Fruit fly (Drosophila melanogaster) whole organism, embryonic: ENCODE data around the gene CG12241.
A peak's percentile ranks its signal among the peaks of the same experiment; 100 is the strongest.

Source experiments
- Ada2b ChIP-seq: fragments of 200-800 bp; sonication (Bioruptor generic); IDR thresholded peaks from 2 replicates; pipeline ENCODE4 v1.3.6; 2022; ENCODE audit warnings: missing biosample characterization, missing genetic modification characterization
- Antp ChIP-seq: fragments of 200-800 bp; sonication (Bioruptor generic); optimal IDR thresholded peaks from 3 replicates; lab custom pipeline; 2016; ENCODE audit warnings: missing biosample characterization, missing genetic modification characterization
- Atf-2 ChIP-seq: fragments of 200-800 bp; sonication (Bioruptor generic); optimal IDR thresholded peaks from 2 replicates; lab custom pipeline; 2016; ENCODE audit warnings: missing biosample characterization, missing genetic modification characterization
- B-H1 ChIP-seq: fragments of 200-800 bp; sonication (Bioruptor generic); IDR thresholded peaks from 3 replicates; pipeline ENCODE4 v1.3.6; 2022; ENCODE audit warnings: missing biosample characterization, missing genetic modification characterization
- Bgb ChIP-seq: fragments of 200-800 bp; sonication (Bioruptor generic); IDR thresholded peaks from 2 replicates; pipeline ENCODE4 v1.3.6; 2022; ENCODE audit warnings: missing biosample characterization, missing genetic modification characterization; ENCODE audit not compliant: partially characterized antibody
- Blimp-1 ChIP-seq: fragments of 200-800 bp; sonication (Bioruptor generic); optimal IDR thresholded peaks from 3 replicates; lab custom pipeline; 2018; ENCODE audit warnings: missing biosample characterization, missing genetic modification characterization, mild to moderate bottlenecking, moderate library complexity, missing genetic modification reagents
- CG11456 ChIP-seq: fragments of 200-800 bp; sonication (Bioruptor generic); IDR thresholded peaks from 3 replicates; pipeline ENCODE4 v1.3.6; 2022; ENCODE audit warnings: missing biosample characterization, missing genetic modification characterization
- CG13775 ChIP-seq: fragments of 200-800 bp; sonication (Bioruptor generic); optimal IDR thresholded peaks from 3 replicates; lab custom pipeline; 2017; ENCODE audit warnings: missing biosample characterization, mild to moderate bottlenecking, missing genetic modification characterization
- CG13894 ChIP-seq: fragments of 200-800 bp; sonication (Bioruptor generic); optimal IDR thresholded peaks from 3 replicates; lab custom pipeline; 2018; ENCODE audit warnings: missing biosample characterization, mild to moderate bottlenecking, missing genetic modification characterization, moderate library complexity
- CG14860 ChIP-seq: fragments of 200-800 bp; sonication (Bioruptor generic); IDR thresholded peaks from 3 replicates; pipeline ENCODE4 v1.3.6; 2022; ENCODE audit warnings: missing biosample characterization, missing genetic modification characterization; ENCODE audit not compliant: partially characterized antibody
- CG15269 ChIP-seq: fragments of 200-800 bp; sonication (Bioruptor generic); optimal IDR thresholded peaks from 2 replicates; lab custom pipeline; 2018; ENCODE audit warnings: missing biosample characterization, mild to moderate bottlenecking, missing genetic modification characterization, moderate library complexity
- CG17568 ChIP-seq: fragments of 200-800 bp; sonication (Bioruptor generic); optimal IDR thresholded peaks from 2 replicates; lab custom pipeline; 2018; ENCODE audit warnings: missing biosample characterization, mild to moderate bottlenecking, missing genetic modification characterization, moderate library complexity
- CG1792 ChIP-seq: fragments of 200-800 bp; sonication (Bioruptor generic); optimal IDR thresholded peaks from 2 replicates; lab custom pipeline; 2016; ENCODE audit warnings: missing biosample characterization, missing genetic modification characterization
- CG18262 ChIP-seq: fragments of 200-800 bp; optimal IDR thresholded peaks from 3 replicates; lab custom pipeline; 2019; ENCODE audit warnings: missing biosample characterization, mild to moderate bottlenecking, missing genetic modification characterization, moderate library complexity
- CG3065 ChIP-seq: fragments of 200-800 bp; sonication (Bioruptor generic); optimal IDR thresholded peaks from 2 replicates; lab custom pipeline; 2016; ENCODE audit warnings: missing biosample characterization, missing genetic modification characterization
- CG31388 ChIP-seq: fragments of 200-800 bp; sonication (Bioruptor generic); optimal IDR thresholded peaks from 2 replicates; lab custom pipeline; 2016; ENCODE audit warnings: missing biosample characterization, missing genetic modification characterization
- CG3281 ChIP-seq: fragments of 200-800 bp; sonication (Bioruptor generic); optimal IDR thresholded peaks from 3 replicates; lab custom pipeline; 2017; ENCODE audit warnings: missing biosample characterization, mild to moderate bottlenecking, missing genetic modification characterization
- CG4360 ChIP-seq: fragments of 200-800 bp; sonication (Bioruptor generic); IDR thresholded peaks from 2 replicates; pipeline ENCODE4 v1.3.6; 2022; ENCODE audit warnings: missing biosample characterization, missing genetic modification characterization
- CG5180 ChIP-seq: fragments of 200-800 bp; sonication (Bioruptor generic); optimal IDR thresholded peaks from 3 replicates; lab custom pipeline; 2017; ENCODE audit warnings: missing biosample characterization, missing genetic modification characterization, mild to moderate bottlenecking, moderate library complexity, missing genetic modification reagents
- CG5953 ChIP-seq: fragments of 200-800 bp; sonication (Bioruptor generic); IDR thresholded peaks from 2 replicates; pipeline ENCODE4 v1.3.6; 2022; ENCODE audit warnings: missing biosample characterization, missing genetic modification characterization
- CG6272 ChIP-seq: fragments of 200-800 bp; sonication (Bioruptor generic); IDR thresholded peaks from 2 replicates; pipeline ENCODE4 v1.3.6; 2022; ENCODE audit warnings: missing biosample characterization, missing genetic modification characterization
- CG6654 ChIP-seq: fragments of 200-800 bp; sonication (Bioruptor generic); optimal IDR thresholded peaks from 2 replicates; lab custom pipeline; 2017; ENCODE audit warnings: missing biosample characterization, mild to moderate bottlenecking, missing genetic modification characterization
- CG6765 ChIP-seq: fragments of 200-800 bp; sonication (Bioruptor generic); optimal IDR thresholded peaks from 3 replicates; lab custom pipeline; 2017; ENCODE audit warnings: missing biosample characterization, mild to moderate bottlenecking, missing genetic modification characterization
- CG8924 ChIP-seq: fragments of 200-800 bp; optimal IDR thresholded peaks from 3 replicates; lab custom pipeline; 2019; ENCODE audit warnings: missing biosample characterization, mild to moderate bottlenecking, missing genetic modification characterization, moderate library complexity
- CG9609 ChIP-seq: fragments of 200-800 bp; sonication (Bioruptor generic); optimal IDR thresholded peaks from 3 replicates; lab custom pipeline; 2016; ENCODE audit warnings: missing biosample characterization, missing genetic modification characterization
- CkIIα-i1 ChIP-seq: fragments of 200-800 bp; sonication (Bioruptor generic); IDR thresholded peaks from 2 replicates; pipeline ENCODE4 v1.3.6; 2022; ENCODE audit warnings: missing biosample characterization, missing genetic modification characterization
- CoRest ChIP-seq: fragments of 200-800 bp; sonication (Bioruptor generic); optimal IDR thresholded peaks from 3 replicates; lab custom pipeline; 2018; ENCODE audit warnings: missing biosample characterization, mild to moderate bottlenecking, missing genetic modification characterization, moderate library complexity
- Doc2 ChIP-seq: fragments of 200-800 bp; sonication (Bioruptor generic); IDR thresholded peaks from 2 replicates; pipeline ENCODE4 v1.3.6; 2022; ENCODE audit warnings: missing biosample characterization, missing genetic modification characterization
- ERR ChIP-seq: fragments of 200-800 bp; sonication (Bioruptor generic); optimal IDR thresholded peaks from 2 replicates; lab custom pipeline; 2016; ENCODE audit warnings: missing biosample characterization, missing genetic modification characterization
- Ets65A ChIP-seq: fragments of 200-800 bp; sonication (Bioruptor generic); peaks from one replicate; lab custom pipeline; 2016; ENCODE audit warnings: missing biosample characterization, missing genetic modification characterization
- HmgD ChIP-seq: fragments of 200-800 bp; sonication (Bioruptor generic); optimal IDR thresholded peaks from 3 replicates; lab custom pipeline; 2016; ENCODE audit warnings: missing biosample characterization, missing genetic modification characterization
- Med ChIP-seq: fragments of 200-800 bp; sonication (Bioruptor generic); peaks from one replicate; lab custom pipeline; 2016; ENCODE audit warnings: missing biosample characterization, missing genetic modification characterization, mild to moderate bottlenecking, inconsistent platforms, moderate library complexity
- Nf-YA ChIP-seq: fragments of 200-800 bp; sonication (Bioruptor generic); IDR thresholded peaks from 2 replicates; pipeline ENCODE4 v1.3.6; 2022; ENCODE audit warnings: missing biosample characterization, missing genetic modification characterization
- Nf-YC ChIP-seq: fragments of 200-800 bp; optimal IDR thresholded peaks from 3 replicates; lab custom pipeline; 2019; ENCODE audit warnings: missing biosample characterization, mild to moderate bottlenecking, missing genetic modification characterization, moderate library complexity
- Six4 ChIP-seq: fragments of 200-800 bp; sonication (Bioruptor generic); optimal IDR thresholded peaks from 2 replicates; lab custom pipeline; 2016; ENCODE audit warnings: missing biosample characterization, missing genetic modification characterization
- Xbp1 ChIP-seq: fragments of 200-800 bp; sonication (Bioruptor generic); optimal IDR thresholded peaks from 3 replicates; lab custom pipeline; 2016; ENCODE audit warnings: missing biosample characterization, mild to moderate bottlenecking, missing genetic modification characterization
- ash1 ChIP-seq: fragments of 200-800 bp; sonication (Bioruptor generic); optimal IDR thresholded peaks from 2 replicates; lab custom pipeline; 2018; ENCODE audit warnings: missing biosample characterization, mild to moderate bottlenecking, missing genetic modification characterization
- cato ChIP-seq: fragments of 200-800 bp; sonication (Bioruptor generic); optimal IDR thresholded peaks from 2 replicates; lab custom pipeline; 2016; ENCODE audit warnings: missing biosample characterization, missing genetic modification characterization, borderline replicate concordance
- croc ChIP-seq: fragments of 200-800 bp; sonication (Bioruptor generic); conservative IDR thresholded peaks from 3 replicates; pipeline ENCODE4 v1.3.6; 2022; ENCODE audit warnings: missing biosample characterization, missing genetic modification characterization
- dimm ChIP-seq: fragments of 200-800 bp; sonication (Bioruptor generic); IDR thresholded peaks from 2 replicates; pipeline ENCODE4 v1.3.6; 2022; ENCODE audit warnings: missing biosample characterization, missing genetic modification characterization
- dysf ChIP-seq: fragments of 200-800 bp; sonication (Bioruptor generic); IDR thresholded peaks from 3 replicates; pipeline ENCODE4 v1.3.6; 2022; ENCODE audit warnings: missing biosample characterization, missing genetic modification characterization
- hb ChIP-seq: fragments of 200-800 bp; sonication (Bioruptor generic); IDR thresholded peaks from 3 replicates; pipeline ENCODE4 v1.3.6; 2022; ENCODE audit warnings: missing biosample characterization, missing genetic modification characterization; ENCODE audit not compliant: partially characterized antibody
- hkb ChIP-seq, 2 experiments: fragments of 200-800 bp in 1 of 2; fragments of >200 bp in 1 of 2; sonication (Bioruptor generic) in 1 of 2; IDR thresholded peaks in 1 of 2; optimal IDR thresholded peaks in 1 of 2; 2 replicates each; pipeline versions ENCODE4 v1.3.6 to Lab custom; 2017 to 2022; ENCODE audit warnings: missing biosample characterization in 1 of 2, missing genetic modification characterization in 1 of 2
- jing ChIP-seq: fragments of 200-800 bp; sonication (Bioruptor generic); optimal IDR thresholded peaks from 2 replicates; lab custom pipeline; 2018; ENCODE audit warnings: missing biosample characterization, mild to moderate bottlenecking, missing genetic modification characterization
- lmd ChIP-seq: fragments of 200-800 bp; sonication (Bioruptor generic); IDR thresholded peaks from 2 replicates; pipeline ENCODE4 v1.3.6; 2022; ENCODE audit warnings: missing biosample characterization, missing genetic modification characterization
- mld ChIP-seq: fragments of 200-800 bp; sonication (Bioruptor generic); IDR thresholded peaks from 3 replicates; pipeline ENCODE4 v1.3.6; 2022; ENCODE audit warnings: missing biosample characterization, missing genetic modification characterization; ENCODE audit not compliant: partially characterized antibody
- pnt ChIP-seq: fragments of 200-800 bp; sonication (Bioruptor generic); optimal IDR thresholded peaks from 3 replicates; lab custom pipeline; 2016; ENCODE audit warnings: missing biosample characterization, missing genetic modification characterization
- pum ChIP-seq: fragments of 200-800 bp; sonication (Bioruptor generic); optimal IDR thresholded peaks from 2 replicates; lab custom pipeline; 2016; ENCODE audit warnings: missing biosample characterization, missing genetic modification characterization
- unpg ChIP-seq: fragments of 200-800 bp; sonication (Bioruptor generic); optimal IDR thresholded peaks from 3 replicates; lab custom pipeline; 2018; ENCODE audit warnings: missing biosample characterization, mild to moderate bottlenecking, missing genetic modification characterization, moderate library complexity
- vvl ChIP-seq: fragments of 200-800 bp; sonication (Bioruptor generic); IDR thresholded peaks from 2 replicates; pipeline ENCODE4 v1.3.6; 2022; ENCODE audit warnings: missing biosample characterization, missing genetic modification characterization

The CG12241 gene

dm6 chr3R:15229329-15229876, 10.3 kb downstream of the CG12241 start, which contains the start of the genes Art3 and mRpS10 (continued):
- TF ChIP-seq CoRest (tag; lab: Kevin White, UChicago) (peak; percentile 100), CG13894 (tag; lab: Kevin White, UChicago) (peak; percentile 100), unpg (GFP tag; lab: Kevin White, UChicago) (peak; percentile 100), jing (GFP tag; lab: Kevin White, UChicago) (peak; percentile 100), CG15269 (tag; lab: Kevin White, UChicago) (peak; percentile 100), CG13775 (GFP tag; lab: Kevin White, UChicago) (peak; percentile 100), CkIIα-i1 (GFP tag; lab: Robert Waterston, UW) (peak; percentile 99), dimm (peak; percentile 100), CG6654 (GFP tag; lab: Kevin White, UChicago) (peak; percentile 96), hb (GFP tag; lab: Robert Waterston, UW) (no peak), CG11456 (GFP tag; lab: Robert Waterston, UW) (peak; percentile 100), CG18262 (peak; percentile 100), vvl (GFP tag; lab: Robert Waterston, UW) (peak; percentile 100), Ada2b (GFP tag; lab: Robert Waterston, UW) (peak; percentile 100), CG3281 (GFP tag; lab: Kevin White, UChicago) (peak; percentile 100), CG17568 (no peak), CG3065 (GFP tag; lab: Kevin White, UChicago) (peak; percentile 100), cato (peak; percentile 100), pum (peak; percentile 100), Blimp-1 (peak; percentile 99), Atf-2 (GFP tag; lab: Kevin White, UChicago) (peak; percentile 100), Nf-YC (tag; lab: Kevin White, UChicago) (peak; percentile 96), CG31388 (GFP tag; lab: Kevin White, UChicago) (peak; percentile 100), HmgD (GFP tag; lab: Kevin White, UChicago) (peak; percentile 99), Doc2 (GFP tag; lab: Robert Waterston, UW) (peak; percentile 99), CG8924 (tag; lab: Kevin White, UChicago) (peak; percentile 100), CG4360 (GFP tag; lab: Robert Waterston, UW) (peak; percentile 96), lmd (GFP tag; lab: Robert Waterston, UW) (peak; percentile 100), Med (GFP tag; lab: Kevin White, UChicago) (peak; percentile 100), Nf-YA (GFP tag; lab: Robert Waterston, UW) (peak; percentile 100), mld (no peak), hkb (optimal IDR thresholded peaks at IDR 0.05; lab: Kevin White, UChicago) (peak; percentile 45), hkb (GFP tag; IDR thresholded peaks at IDR 0.05; lab: Robert Waterston, UW) (peak; percentile 100), dysf (GFP tag; lab: Robert Waterston, UW) (peak; percentile 100), CG5180 (GFP tag; lab: Kevin White, UChicago) (peak; percentile 94), CG6765 (GFP tag; lab: Kevin White, UChicago) (peak; percentile 99), CG1792 (GFP tag; lab: Kevin White, UChicago) (peak; percentile 100), CG9609 (peak; percentile 100), B-H1 (GFP tag; lab: Robert Waterston, UW) (peak; percentile 100), croc (GFP tag; lab: Robert Waterston, UW) (peak; percentile 100), Ets65A (GFP tag; lab: Kevin White, UChicago) (peak; percentile 100), Antp (GFP tag; lab: Kevin White, UChicago) (peak; percentile 100), CG5953 (peak; percentile 100), Bgb (no peak), ash1 (peak; percentile 99), ERR (peak; percentile 98), Six4 (GFP tag; lab: Kevin White, UChicago) (peak; percentile 100), Xbp1 (GFP tag; lab: Kevin White, UChicago) (peak; percentile 100), CG6272 (peak; percentile 100), pnt (GFP tag; lab: Kevin White, UChicago) (peak; percentile 100), CG14860 (GFP tag; lab: Robert Waterston, UW) (no peak)
